Worm (Caenorhabditis elegans) whole organism, L2 larva: ENCODE data around the gene memi-2.
A peak's percentile ranks its signal among the peaks of the same experiment; 100 is the strongest.

ENCODE experiments used
- R02D3.7 ChIP-seq: fragments of 150-350 bp; optimal IDR thresholded peaks from 2 replicates; lab custom pipeline; 2014; ENCODE audit warnings: missing biosample characterization, missing genetic modification characterization
- alr-1 ChIP-seq: fragments of 150-350 bp; optimal IDR thresholded peaks from 2 replicates; lab custom pipeline; 2014; ENCODE audit warnings: missing biosample characterization, missing genetic modification characterization
- blmp-1 ChIP-seq: sonication (generic microtip); optimal IDR thresholded peaks from 2 replicates; lab custom pipeline; 2017; ENCODE audit warnings: missing genetic modification characterization, mild to moderate bottlenecking, missing compliant biosample characterization, antibody characterized with exemption, moderate library complexity; ENCODE audit not compliant: insufficient read depth
- ceh-82 ChIP-seq: fragments of 150-350 bp; optimal IDR thresholded peaks from 2 replicates; lab custom pipeline; 2014; ENCODE audit warnings: missing biosample characterization, missing genetic modification characterization
- lin-13 ChIP-seq: fragments of 150-350 bp; optimal IDR thresholded peaks from 2 replicates; lab custom pipeline; 2014; ENCODE audit warnings: missing biosample characterization, missing genetic modification reagents, missing genetic modification characterization
- nhr-21 ChIP-seq: fragments of 150-350 bp; optimal IDR thresholded peaks from 2 replicates; lab custom pipeline; 2014; ENCODE audit warnings: missing biosample characterization, missing genetic modification characterization
- nhr-6 ChIP-seq: fragments of 150-350 bp; optimal IDR thresholded peaks from 2 replicates; lab custom pipeline; 2014; ENCODE audit warnings: missing biosample characterization, missing genetic modification characterization
- snpc-4 ChIP-seq: fragments of 150-350 bp; optimal IDR thresholded peaks from 2 replicates; lab custom pipeline; 2014; ENCODE audit warnings: missing biosample characterization, missing genetic modification characterization
- ztf-11 ChIP-seq: sonication (generic microtip); optimal IDR thresholded peaks from 2 replicates; lab custom pipeline; 2017; ENCODE audit warnings: missing biosample characterization, missing genetic modification characterization

ce11 chrIV:13394686-13395085, 5.6 kb downstream of the memi-2 start:
- TF ChIP-seq lin-13 (GFP tag; lab: Kevin White, UChicago) (no peak), ztf-11 (no peak), alr-1 (tag; lab: Kevin White, UChicago) (no peak), blmp-1 (tag; lab: Kevin White, UChicago) (peak; percentile 59), R02D3.7 (tag; lab: Kevin White, UChicago) (no peak), snpc-4 (tag; lab: Kevin White, UChicago) (no peak), nhr-6 (tag; lab: Kevin White, UChicago) (no peak), ceh-82 (tag; lab: Kevin White, UChicago) (no peak), nhr-21 (tag; lab: Kevin White, UChicago) (no peak)
